Fruit fly (Drosophila melanogaster): ENCODE measurements around the gene tal-2A.

dm6 chr3R:13785895-13786294, 27.0 kb upstream of the tal-2A start:
- TF ChIP-seq CG18619 (GFP tag; optimal IDR thresholded peaks at IDR 0.05) (no peak), ci (GFP tag; IDR thresholded peaks at IDR 0.05) (no peak), Mrtf (GFP tag; IDR thresholded peaks at IDR 0.05) (no peak), CG14860 (GFP tag; IDR thresholded peaks at IDR 0.05; ENCODE audit: partially characterized antibody) (no peak), kay (GFP tag; optimal IDR thresholded peaks at IDR 0.05) (no peak), gro (GFP tag; optimal IDR thresholded peaks at IDR 0.05) (no peak)

Measured in whole organism, embryonic.